Worm (Caenorhabditis elegans): ENCODE data around the gene pho-10.

pho-10 gene

DNA sequence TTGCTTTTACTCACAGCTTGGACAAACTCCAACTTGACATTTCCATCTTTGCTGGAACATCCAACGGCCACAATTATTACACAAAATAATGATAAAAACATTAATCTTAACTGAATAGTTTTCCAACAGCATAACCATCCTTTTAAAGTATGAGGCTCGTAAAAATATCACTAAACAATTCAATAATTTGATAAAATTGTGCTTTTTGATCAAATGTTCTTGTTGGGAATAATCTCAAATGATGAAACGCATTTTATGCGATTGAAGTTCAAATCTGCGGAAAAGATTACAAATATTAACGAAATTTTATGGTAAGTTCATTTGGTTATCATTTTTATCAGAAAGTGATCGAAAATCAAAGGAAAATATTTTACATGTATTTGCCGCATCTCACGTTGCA lies at the start of gene pho-10:
TSS of gene pho-10 (minus strand) at position 101 of the 400 bp plus-strand sequence.
- no peak for TF ChIP-seq unc-62 (GFP tag; optimal IDR thresholded peaks at IDR 0.05)

DNA sequence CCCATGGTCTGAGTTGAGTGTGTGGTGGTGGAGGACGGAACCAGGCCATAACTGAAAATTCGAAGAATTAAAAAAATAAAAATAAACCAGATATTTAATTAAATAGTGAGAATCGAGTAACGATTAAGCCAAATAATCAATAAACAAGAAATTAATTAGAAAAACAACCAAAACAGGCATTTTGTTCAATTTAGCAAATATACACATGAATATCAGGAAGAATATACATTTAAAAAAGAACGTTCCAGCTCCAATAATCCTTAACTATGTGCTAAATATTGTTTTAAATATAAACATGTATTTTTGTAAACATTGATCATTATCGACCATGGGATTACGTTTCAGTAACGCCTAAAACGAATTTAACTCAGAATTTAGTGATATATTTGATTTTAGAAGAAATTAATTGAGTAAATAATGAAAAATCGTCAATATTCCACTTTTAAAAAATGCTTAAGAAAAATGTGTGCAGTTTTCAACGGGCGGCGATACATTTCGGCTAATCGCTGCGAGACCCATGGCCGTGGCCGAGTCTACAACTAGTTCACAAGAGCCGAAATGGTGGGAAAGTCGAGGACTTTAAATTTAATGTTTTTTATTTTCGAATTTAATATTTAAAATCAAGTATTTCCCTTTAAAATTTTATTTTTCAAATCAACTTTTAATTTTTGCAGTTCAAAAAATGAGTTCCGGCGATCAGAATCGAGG lies 47.8 kb upstream of the pho-10 start, which contains the start of the genes R53.4 and psf-1:
TSS of gene R53.4 (minus strand) at position 51 of the 708 bp plus-strand sequence.
TSS of gene psf-1 (plus strand) at position 675 of the 708 bp plus-strand sequence.
- TF ChIP-seq unc-62 (GFP tag; optimal IDR thresholded peaks at IDR 0.05): no peak

DNA sequence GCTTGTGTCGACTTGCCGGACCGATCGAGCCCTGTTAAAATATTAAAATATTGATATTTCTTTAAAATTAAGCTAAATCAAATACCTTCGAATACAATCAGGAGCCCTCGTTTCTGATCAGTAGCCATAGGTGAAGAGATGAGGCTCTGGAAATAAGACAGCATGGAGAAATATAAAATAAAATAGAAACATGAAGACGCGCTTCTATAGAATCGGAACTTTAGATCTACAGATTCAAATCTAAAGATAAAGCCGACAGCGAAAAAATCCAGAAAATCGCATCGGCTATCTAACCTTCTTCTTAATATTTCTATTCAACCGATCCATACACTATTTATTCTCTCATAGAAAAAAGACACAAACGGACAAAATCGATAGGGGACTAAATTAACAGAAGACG lies 46.6 kb upstream of the pho-10 start, which contains the start of gene dtmk-1:
TSS of gene dtmk-1 (minus strand) at position 146 of the 400 bp plus-strand sequence.
- no peak for TF ChIP-seq unc-62 (GFP tag; optimal IDR thresholded peaks at IDR 0.05)

DNA sequence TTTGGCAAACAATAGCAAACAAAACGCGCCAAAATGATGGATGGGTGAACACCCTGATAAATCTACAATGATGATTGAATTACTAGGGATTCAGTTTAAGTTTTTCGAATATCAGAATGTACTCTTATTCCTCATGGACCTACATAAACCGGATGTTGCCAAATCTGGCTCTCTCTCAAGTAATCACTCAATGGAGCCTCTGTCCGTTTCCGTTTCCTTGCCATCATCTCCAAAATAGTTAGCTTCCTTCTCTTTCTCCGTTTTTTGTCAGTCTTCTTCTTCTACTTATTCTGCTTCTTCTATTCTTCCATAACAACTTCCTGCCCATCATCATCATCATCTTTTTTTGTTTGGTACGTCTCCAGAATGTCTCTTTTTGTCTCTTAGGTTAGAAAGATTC lies 45.0 kb upstream of the pho-10 start:
- no peak for TF ChIP-seq unc-62 (GFP tag; optimal IDR thresholded peaks at IDR 0.05)

DNA sequence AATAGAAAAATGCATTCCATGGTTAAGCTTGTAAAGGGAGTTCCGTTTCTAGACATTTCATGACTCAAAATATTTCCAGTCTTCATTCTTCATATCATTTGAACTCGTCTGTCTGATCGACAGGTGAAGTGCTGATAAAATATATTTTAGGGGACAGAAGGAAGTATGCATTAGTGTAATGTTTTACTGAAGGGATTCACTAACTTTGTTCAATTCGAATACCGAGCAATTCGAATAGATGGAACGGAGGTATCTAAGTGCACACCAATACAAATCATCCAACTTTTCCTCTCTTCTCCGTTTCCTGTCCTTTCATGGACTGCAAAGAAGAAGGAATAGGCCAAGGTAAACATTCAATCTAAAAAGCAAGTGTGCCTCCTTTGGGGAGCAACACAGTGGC lies 43.4 kb upstream of the pho-10 start:
- TF ChIP-seq unc-62 (GFP tag; optimal IDR thresholded peaks at IDR 0.05): no peak

DNA sequence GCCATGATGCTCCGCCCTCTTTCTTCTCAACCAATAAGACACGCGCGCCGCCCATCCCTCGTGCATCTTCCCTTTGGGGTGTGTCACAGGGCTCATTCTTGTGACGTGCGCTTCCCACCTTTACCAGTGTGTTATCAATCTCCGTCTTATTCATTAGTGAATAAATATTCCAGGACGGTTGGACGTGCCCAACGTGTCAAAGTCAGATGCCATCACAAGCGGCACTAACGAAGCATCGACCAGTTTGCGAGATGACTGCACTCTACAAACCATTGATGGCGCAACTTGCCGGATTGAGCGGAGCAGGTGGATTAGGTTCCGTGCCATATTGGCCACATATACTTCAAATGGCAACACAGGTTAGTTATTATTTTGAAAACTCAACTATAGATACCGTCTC lies 39.8 kb upstream of the pho-10 start:
- no peak for TF ChIP-seq unc-62 (GFP tag; optimal IDR thresholded peaks at IDR 0.05)

DNA sequence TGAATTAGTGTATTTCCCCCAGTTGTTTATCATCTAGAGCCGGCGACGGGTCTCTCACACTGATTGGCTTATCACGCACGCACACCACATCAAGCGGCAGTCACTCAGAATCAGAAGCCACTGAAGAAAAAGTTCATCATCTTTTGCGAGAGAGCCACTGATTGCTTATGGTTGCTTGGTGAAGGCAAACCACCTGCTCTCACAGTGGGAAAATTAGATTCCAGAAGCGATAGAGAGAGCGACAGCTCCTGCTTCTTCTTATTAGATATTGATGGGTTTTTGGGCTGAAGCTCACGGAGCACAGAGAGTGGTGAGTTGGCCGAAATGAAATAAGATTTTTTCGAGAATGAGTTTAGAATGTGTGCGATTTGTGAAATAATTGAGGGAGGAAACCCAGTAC lies 35.7 kb upstream of the pho-10 start:
- no peak for TF ChIP-seq unc-62 (GFP tag; optimal IDR thresholded peaks at IDR 0.05)

DNA sequence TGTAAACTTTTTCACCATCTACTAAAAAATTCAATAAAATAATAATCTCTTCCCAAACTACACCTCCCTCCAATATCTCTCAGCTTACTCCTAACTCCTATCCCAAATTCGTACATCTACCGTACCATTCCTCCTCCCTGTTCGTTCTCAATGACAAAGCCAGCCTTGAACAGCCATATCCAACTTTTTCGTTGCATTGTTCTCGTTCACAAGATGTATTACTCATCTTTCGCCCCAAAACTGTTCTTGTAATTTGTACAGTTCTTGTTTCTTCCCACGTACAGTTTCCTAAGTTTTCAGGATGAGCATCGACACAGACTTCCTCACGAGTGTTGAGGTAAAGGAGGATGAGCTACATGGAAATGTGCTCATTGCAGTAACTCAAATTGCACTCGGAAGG lies 34.5 kb upstream of the pho-10 start, which contains the start of gene egl-43:
TSS of gene egl-43 (plus strand) at position 301 of the 400 bp plus-strand sequence.
- no peak for TF ChIP-seq unc-62 (GFP tag; optimal IDR thresholded peaks at IDR 0.05)

DNA sequence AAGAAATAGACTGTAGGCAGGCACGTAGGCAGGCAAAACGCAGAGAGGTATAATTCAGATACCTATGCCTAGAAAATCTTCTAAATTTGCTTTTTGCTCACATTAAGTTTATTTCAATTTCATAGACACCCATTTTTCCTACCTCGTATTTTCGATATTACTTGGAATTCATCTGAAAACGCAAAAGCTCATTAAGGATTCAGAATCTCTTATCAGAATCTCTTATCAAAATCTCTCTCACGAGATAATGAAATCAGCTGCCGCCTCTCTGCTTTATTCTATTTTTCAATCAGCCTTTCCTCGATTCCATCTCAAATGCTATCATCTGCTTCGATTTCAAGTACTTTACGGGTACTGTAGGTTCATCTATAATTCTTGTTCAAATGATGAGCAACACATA lies 31.5 kb upstream of the pho-10 start:
- TF ChIP-seq unc-62 (GFP tag; optimal IDR thresholded peaks at IDR 0.05): no peak

DNA sequence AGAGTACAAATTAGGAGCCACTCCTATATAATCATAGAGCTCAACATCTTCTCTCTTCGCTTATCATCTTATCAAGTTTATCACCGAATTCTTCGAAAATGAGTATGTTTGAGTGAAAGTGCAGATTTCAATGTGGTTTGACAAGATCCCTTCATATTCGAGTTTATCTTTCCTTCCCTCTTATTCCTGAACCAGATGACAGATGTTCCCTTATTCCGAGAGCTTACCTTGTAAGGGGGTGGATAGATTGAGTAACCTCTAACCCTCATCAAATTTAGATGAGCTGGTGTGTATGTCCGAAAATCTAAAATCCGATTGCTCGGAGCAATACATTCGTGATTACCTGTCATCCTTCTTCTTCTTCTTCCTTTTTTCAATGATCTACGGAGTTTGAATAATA lies 28.3 kb upstream of the pho-10 start:
- no peak for TF ChIP-seq unc-62 (GFP tag; optimal IDR thresholded peaks at IDR 0.05)

DNA sequence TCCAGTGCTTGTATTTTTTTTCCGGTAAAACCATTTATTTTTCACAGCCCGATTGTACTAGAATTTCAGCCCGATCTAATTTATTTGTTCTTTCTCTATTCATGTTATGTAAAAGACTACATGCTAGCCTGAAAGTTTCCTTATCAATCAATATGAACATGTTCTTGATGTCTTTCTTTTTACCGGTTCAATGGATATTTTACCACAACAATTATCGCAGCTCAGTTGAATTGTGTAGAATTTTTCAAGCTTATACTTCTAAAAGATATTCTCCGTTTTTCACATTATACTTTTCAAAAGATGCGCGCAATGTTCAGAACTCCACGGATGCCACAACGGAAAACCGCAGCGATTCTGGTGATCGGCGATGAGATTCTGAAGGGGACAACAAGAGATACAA lies 23.5 kb upstream of the pho-10 start, which contains the start of gene flad-1:
TSS of gene flad-1 (plus strand) at position 301 of the 400 bp plus-strand sequence.
- no peak for TF ChIP-seq unc-62 (GFP tag; optimal IDR thresholded peaks at IDR 0.05)

DNA sequence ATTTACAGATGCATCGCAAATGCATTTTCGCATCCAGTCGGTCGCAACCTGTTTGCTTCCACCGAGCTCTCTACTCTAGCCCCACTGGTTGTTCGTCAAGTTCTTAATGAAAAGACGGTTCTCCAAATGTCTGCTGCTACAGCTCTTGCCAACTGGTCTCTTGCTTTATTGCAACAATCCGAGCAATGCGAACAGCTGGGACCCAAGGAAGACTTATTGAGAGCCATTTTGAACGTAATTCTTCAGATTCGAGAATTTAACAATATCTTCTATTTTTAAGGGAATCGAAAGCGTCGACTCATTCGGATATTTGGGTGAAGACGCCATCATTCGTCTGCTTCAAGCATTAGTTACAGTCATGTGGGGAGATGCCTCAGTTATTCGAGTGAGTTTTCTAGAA lies 22.9 kb upstream of the pho-10 start:
- TF ChIP-seq unc-62 (GFP tag; optimal IDR thresholded peaks at IDR 0.05): no peak

DNA sequence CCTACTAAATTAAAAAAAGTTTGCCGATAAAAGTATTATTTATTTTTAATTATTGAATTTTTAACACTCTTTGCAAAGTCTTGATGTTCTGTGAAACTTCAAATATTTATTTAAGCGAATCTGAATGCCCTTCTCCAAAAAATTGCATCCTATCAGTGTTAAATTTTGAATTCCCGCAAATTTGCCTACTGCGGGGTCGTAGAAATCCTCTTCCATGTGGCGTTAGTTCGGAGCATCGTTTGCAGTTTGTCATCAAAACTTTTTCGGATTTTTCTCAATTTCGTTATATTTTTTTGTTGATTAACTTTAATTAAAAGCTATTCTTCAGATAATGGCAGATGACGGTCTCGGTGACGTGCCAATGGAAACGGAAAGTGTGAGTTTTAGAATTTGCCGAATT lies 20.1 kb upstream of the pho-10 start, which contains the start of gene ufd-3:
TSS of gene ufd-3 (plus strand) at position 324 of the 400 bp plus-strand sequence.
- no peak for TF ChIP-seq unc-62 (GFP tag; optimal IDR thresholded peaks at IDR 0.05)

DNA sequence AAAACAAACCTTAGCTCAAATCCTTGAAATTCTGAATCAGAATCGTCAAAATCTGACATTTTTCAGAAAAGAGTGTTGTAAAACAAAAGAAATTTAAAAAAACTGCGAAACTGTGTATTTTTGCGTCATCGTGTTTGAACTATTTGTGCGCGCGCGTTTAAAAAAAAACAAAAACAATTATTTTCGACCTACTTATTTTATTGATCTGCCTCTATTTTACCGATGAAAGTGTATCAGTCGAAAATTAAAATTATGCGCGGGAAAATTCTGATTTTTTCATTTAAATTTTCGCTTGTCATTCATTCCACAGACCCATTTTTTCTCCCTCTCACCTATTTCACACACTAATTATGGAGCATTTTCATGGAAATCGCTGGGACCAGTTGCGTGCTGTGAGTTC lies 18.5 kb upstream of the pho-10 start, which contains the start of the genes C05C10.7 and C05C10.5:
TSS of gene C05C10.7 (minus strand) at position 95 of the 400 bp plus-strand sequence.
TSS of gene C05C10.5 (plus strand) at position 164 of the 400 bp plus-strand sequence.
- no peak for TF ChIP-seq unc-62 (GFP tag; optimal IDR thresholded peaks at IDR 0.05)

DNA sequence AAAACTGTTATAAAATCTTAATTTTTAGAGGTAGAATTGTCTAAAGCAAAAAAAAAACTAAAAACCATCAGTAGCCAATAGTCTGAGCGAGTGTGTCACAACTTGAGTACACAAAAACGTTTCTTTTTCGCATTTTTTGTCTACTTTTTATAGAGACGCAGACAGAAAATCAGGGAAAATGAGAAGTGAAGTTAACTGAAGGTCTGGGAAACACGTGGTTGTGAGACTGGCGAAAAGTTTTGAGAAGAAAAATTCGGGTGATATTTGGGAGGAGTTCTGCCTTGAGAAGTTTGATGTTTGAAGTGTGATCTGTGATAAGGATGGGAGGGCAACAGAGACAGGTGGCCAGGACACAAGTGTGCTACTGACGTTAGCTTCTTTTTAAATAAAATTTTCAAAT lies 17.2 kb upstream of the pho-10 start:
- no peak for TF ChIP-seq unc-62 (GFP tag; optimal IDR thresholded peaks at IDR 0.05)

DNA sequence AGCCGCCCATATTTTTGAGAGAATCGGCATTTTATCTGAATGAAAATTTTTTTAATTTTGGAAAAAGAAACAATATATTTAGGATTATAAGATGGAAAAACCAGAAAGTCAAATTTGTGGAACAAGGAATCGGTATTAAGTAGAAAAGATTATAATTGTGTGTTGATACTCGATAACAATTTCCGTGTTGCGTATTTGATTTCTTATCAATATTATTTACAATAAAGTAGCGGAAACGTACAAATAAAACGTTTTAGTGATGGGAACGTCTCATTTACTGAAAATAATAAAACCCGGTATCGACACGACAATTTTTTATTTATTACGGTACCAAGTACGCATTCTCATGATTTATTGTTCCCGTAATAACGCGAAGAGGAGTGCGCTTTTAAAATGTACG lies 16.5 kb upstream of the pho-10 start, which contains the start of gene C05C10.3:
TSS of gene C05C10.3 (minus strand) at position 35 of the 400 bp plus-strand sequence.
- no peak for TF ChIP-seq unc-62 (GFP tag; optimal IDR thresholded peaks at IDR 0.05)

DNA sequence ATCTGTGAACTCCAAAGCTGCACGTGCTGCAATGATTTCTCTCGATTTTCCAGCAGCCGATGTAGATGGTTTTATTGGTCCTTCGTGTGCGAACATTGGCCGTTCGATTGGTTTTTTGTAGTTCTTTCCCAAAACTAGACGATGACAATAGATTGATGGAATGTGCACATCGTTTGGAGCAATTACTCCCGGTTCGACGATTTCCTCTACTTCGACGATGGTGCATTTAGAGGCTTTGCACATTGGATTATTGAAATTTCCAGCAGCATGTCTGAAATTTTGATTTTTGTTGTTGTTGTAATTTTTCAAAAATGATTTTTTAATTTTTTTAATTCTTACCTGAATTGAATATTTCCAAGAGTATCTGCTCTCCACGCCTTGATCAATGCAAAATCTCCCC lies 15.3 kb upstream of the pho-10 start:
- TF ChIP-seq unc-62 (GFP tag; optimal IDR thresholded peaks at IDR 0.05): no peak

All from whole organism, dauer.